Worm (Caenorhabditis elegans) whole organism, early embryonic: Measurements from ENCODE around the gene ZK632.4.

ENCODE experiments used
- B0310.2 ChIP-seq: sonication (generic microtip); optimal IDR thresholded peaks from 2 replicates; lab custom pipeline; 2016; ENCODE audit warnings: mild to moderate bottlenecking, missing genetic modification characterization, missing compliant biosample characterization
- F13C5.2 ChIP-seq: sonication (generic microtip); optimal IDR thresholded peaks from 2 replicates; lab custom pipeline; 2017; ENCODE audit warnings: mild to moderate bottlenecking, missing genetic modification characterization, inconsistent platforms, missing compliant biosample characterization
- ama-1 ChIP-seq: fragments of 150-350 bp; optimal IDR thresholded peaks from 2 replicates; lab custom pipeline; 2014
- ceh-13 ChIP-seq: fragments of 200-800 bp; sonication (Bioruptor generic); optimal IDR thresholded peaks from 2 replicates; lab custom pipeline; 2018; ENCODE audit warnings: mild to moderate bottlenecking, missing genetic modification characterization, missing compliant biosample characterization
- hmg-4 ChIP-seq: fragments of 200-800 bp; sonication (Bioruptor generic); optimal IDR thresholded peaks from 2 replicates; lab custom pipeline; 2018; ENCODE audit warnings: mild to moderate bottlenecking, missing genetic modification characterization, missing compliant biosample characterization
- tbx-37 ChIP-seq: fragments of 200-800 bp; sonication (Bioruptor generic); conservative IDR thresholded peaks from 2 replicates; pipeline ENCODE4 v1.3.6; 2022; ENCODE audit warnings: missing genetic modification reagents, missing genetic modification characterization, missing compliant biosample characterization

ce11 chrIII:9806968-9807559 lies at the start of gene ZK632.4:
- TF ChIP-seq ama-1 (no peak), ceh-13 (GFP tag; lab: Kevin White, UChicago) (no peak), hmg-4 (GFP tag; lab: Kevin White, UChicago) (no peak), F13C5.2 (tag; lab: Kevin White, UChicago) (no peak), B0310.2 (tag; lab: Kevin White, UChicago) (no peak), tbx-37 (no peak)
